Worm (Caenorhabditis elegans) whole organism, L4 larva: ENCODE data around the gene T07A9.12.

Source experiments
- F44E2.7 ChIP-seq: fragments of 200-800 bp; sonication (Bioruptor generic); IDR thresholded peaks from 2 replicates; pipeline ENCODE4 v2.1.2; 2022; ENCODE audit warnings: missing genetic modification characterization, missing compliant biosample characterization
- lin-13 ChIP-seq: fragments of 150-350 bp; optimal IDR thresholded peaks from 2 replicates; lab custom pipeline; 2014; ENCODE audit warnings: missing biosample characterization, missing genetic modification reagents, missing genetic modification characterization
- mes-2 ChIP-seq: sonication (generic microtip); optimal IDR thresholded peaks from 2 replicates; lab custom pipeline; 2016; ENCODE audit warnings: missing genotype, mild to moderate bottlenecking, missing genetic modification characterization, missing compliant biosample characterization; ENCODE audit not compliant: poor library complexity, severe bottlenecking
- pqm-1 ChIP-seq: sonication (generic microtip); optimal IDR thresholded peaks from 2 replicates; lab custom pipeline; 2017; ENCODE audit warnings: missing biosample characterization, missing genetic modification characterization
- snpc-4 ChIP-seq: fragments of 150-350 bp; optimal IDR thresholded peaks from 2 replicates; lab custom pipeline; 2014; ENCODE audit warnings: missing biosample characterization, missing genetic modification characterization
- tag-97 ChIP-seq: fragments of 200-800 bp; sonication (Bioruptor generic); IDR thresholded peaks from 2 replicates; pipeline ENCODE4 v1.3.6; 2022; ENCODE audit warnings: missing genetic modification characterization, missing compliant biosample characterization
- unc-39 ChIP-seq: sonication (generic microtip); optimal IDR thresholded peaks from 2 replicates; lab custom pipeline; 2017; ENCODE audit warnings: missing biosample characterization, missing genetic modification characterization

- no peak for TF ChIP-seq unc-39 (tag; lab: Kevin White, UChicago)
- no peak for TF ChIP-seq mes-2 (tag; lab: Kevin White, UChicago)
- no peak for TF ChIP-seq snpc-4 (tag; lab: Kevin White, UChicago)
- no peak for TF ChIP-seq tag-97 (GFP tag; lab: Robert Waterston, UW)
- TF ChIP-seq pqm-1 (tag; lab: Kevin White, UChicago) = no peak
- no peak for TF ChIP-seq lin-13 (GFP tag; lab: Kevin White, UChicago)
- TF ChIP-seq F44E2.7 (GFP tag; lab: Robert Waterston, UW) = no peak
These were observed 27.7 kb downstream of the T07A9.12 start for ce11 chrIV:438384-438783.
